Worm (Caenorhabditis elegans): ENCODE data around the gene uev-2.

Gene uev-2

ce11 chrIII:5591668-5592149, 8.8 kb downstream of the uev-2 start, which contains the start of the genes ddx-15 and ucr-1 (continued):
- TF ChIP-seq gei-8 (GFP tag; optimal IDR thresholded peaks at IDR 0.05) (no peak), fkh-10 (GFP tag; optimal IDR thresholded peaks at IDR 0.05) (no peak), lin-1 (GFP tag; IDR thresholded peaks at IDR 0.05) (no peak), nhr-11 (tag; optimal IDR thresholded peaks at IDR 0.05) (no peak), nhr-111 (GFP tag; optimal IDR thresholded peaks at IDR 0.05) (no peak), mep-1 (tag; optimal IDR thresholded peaks at IDR 0.05) (no peak), spr-1 (tag; optimal IDR thresholded peaks at IDR 0.05) (no peak), Y48G9A.11 (GFP tag; IDR thresholded peaks at IDR 0.05) (no peak), ctbp-1 (GFP tag; IDR thresholded peaks at IDR 0.05) (no peak), lim-7 (GFP tag; IDR thresholded peaks at IDR 0.05) (no peak), hlh-11 (tag; optimal IDR thresholded peaks at IDR 0.05) (peak; percentile 47), arid-1 (GFP tag; conservative IDR thresholded peaks at IDR 0.05) (no peak), Y75B8A.6 (GFP tag; IDR thresholded peaks at IDR 0.05) (no peak), dmd-6 (GFP tag; IDR thresholded peaks at IDR 0.05) (no peak), egl-43 (GFP tag; IDR thresholded peaks at IDR 0.05) (no peak), madf-5 (GFP tag; IDR thresholded peaks at IDR 0.05) (no peak), unc-39 (tag; optimal IDR thresholded peaks at IDR 0.05) (no peak), nhr-77 (tag; optimal IDR thresholded peaks at IDR 0.05) (no peak), nhr-237 (tag; optimal IDR thresholded peaks at IDR 0.05) (no peak), nhr-10 (tag; optimal IDR thresholded peaks at IDR 0.05) (no peak), F49E8.2 (tag; optimal IDR thresholded peaks at IDR 0.05; ENCODE audit: borderline replicate concordance) (no peak), ztf-7 (tag; optimal IDR thresholded peaks at IDR 0.05) (no peak), spr-3 (GFP tag; optimal IDR thresholded peaks at IDR 0.05) (no peak), aly-2 (tag; optimal IDR thresholded peaks at IDR 0.05) (no peak), tag-97 (GFP tag; IDR thresholded peaks at IDR 0.05) (no peak), zfp-2 (tag; optimal IDR thresholded peaks at IDR 0.05) (no peak), ceh-28 (tag; optimal IDR thresholded peaks at IDR 0.05) (no peak), lin-13 (GFP tag; optimal IDR thresholded peaks at IDR 0.05) (peak; percentile 37), ceh-44 (GFP tag; IDR thresholded peaks at IDR 0.05) (no peak), vab-7 (GFP tag; IDR thresholded peaks at IDR 0.05) (no peak), zip-2 (tag; optimal IDR thresholded peaks at IDR 0.05) (no peak), ceh-82 (tag; optimal IDR thresholded peaks at IDR 0.05) (no peak), aha-1 (tag) (no peak), T26A8.4 (GFP tag; IDR thresholded peaks at IDR 0.05) (no peak), dve-1 (tag; optimal IDR thresholded peaks at IDR 0.05; ENCODE audit: insufficient read depth) (peak; percentile 73), zfp-3 (GFP tag; conservative IDR thresholded peaks at IDR 0.05) (no peak), lin-38 (GFP tag; IDR thresholded peaks at IDR 0.05) (peak; percentile 66), D1046.2 (GFP tag; IDR thresholded peaks at IDR 0.05) (no peak), dmd-8 (GFP tag; IDR thresholded peaks at IDR 0.05) (no peak), ces-1 (GFP tag; optimal IDR thresholded peaks at IDR 0.05) (no peak), mes-2 (tag; optimal IDR thresholded peaks at IDR 0.05; ENCODE audit: poor library complexity, severe bottlenecking) (peak; percentile 87), pqm-1 (tag; optimal IDR thresholded peaks at IDR 0.05) (no peak), ceh-62 (tag; optimal IDR thresholded peaks at IDR 0.05) (no peak), hif-1 (tag; optimal IDR thresholded peaks at IDR 0.05) (peak in 1 of 2 experiments; percentile 43), mxl-2 (GFP tag; conservative IDR thresholded peaks at IDR 0.05) (no peak), nhr-6 (tag; optimal IDR thresholded peaks at IDR 0.05) (peak; percentile 50), nhr-41 (GFP tag; IDR thresholded peaks at IDR 0.05) (no peak), nhr-102 (tag; optimal IDR thresholded peaks at IDR 0.05) (no peak), php-3 (GFP tag; IDR thresholded peaks at IDR 0.05) (no peak), nhr-25 (tag; optimal IDR thresholded peaks at IDR 0.05; ENCODE audit: borderline replicate concordance, insufficient read depth) (peak; percentile 21), mdt-29 (GFP tag; IDR thresholded peaks at IDR 0.05) (no peak), T20F7.1 (GFP tag; optimal IDR thresholded peaks at IDR 0.05) (no peak)
